Worm (Caenorhabditis elegans): ENCODE results near the gene pqn-18.

pqn-18 gene

ce11 chrX:12913398-12914071 is 5.9 kb downstream of the pqn-18 start:
- TF ChIP-seq hrde-1 (tag; optimal IDR thresholded peaks at IDR 0.05; ENCODE audit: borderline replicate concordance) (no peak), pbrm-1 (GFP tag; IDR thresholded peaks at IDR 0.05) (no peak), zfh-2 (GFP tag; conservative IDR thresholded peaks at IDR 0.05) (0 out of 2 replicates have a peak, but pooled peaks have one; percentile 43), chd-7 (tag; optimal IDR thresholded peaks at IDR 0.05) (peak; percentile 37)

ce11 chrX:12914209-12914608 is 6.6 kb downstream of the pqn-18 start:
- TF ChIP-seq let-526 (GFP tag; IDR thresholded peaks at IDR 0.05): no peak
- no peak for TF ChIP-seq cebp-1 (GFP tag; IDR thresholded peaks at IDR 0.05)
- TF ChIP-seq cebp-1 (tag; optimal IDR thresholded peaks at IDR 0.05): peak; percentile 12

DNA sequence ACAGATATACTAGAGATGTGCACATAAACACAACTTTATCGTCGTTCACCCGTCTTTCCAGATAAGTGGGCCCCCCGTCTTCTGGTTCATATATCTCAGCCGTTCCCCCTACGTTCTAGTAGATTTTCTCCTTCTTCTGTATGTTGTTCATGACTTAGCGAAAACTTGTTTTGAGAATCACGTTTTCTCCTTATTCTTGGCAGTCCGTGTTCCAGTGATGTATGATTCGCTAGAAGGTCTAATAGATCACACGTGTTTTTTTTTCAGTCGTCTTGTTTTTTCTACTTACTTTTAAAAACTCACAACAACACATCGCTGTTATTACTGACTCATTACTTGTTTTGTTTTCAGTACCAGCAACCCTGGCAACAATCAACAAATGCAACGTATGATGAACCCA is 7.4 kb downstream of the pqn-18 start:
- TF ChIP-seq ama-1 (optimal IDR thresholded peaks at IDR 0.05): peak; percentile 16
- TF ChIP-seq ama-1 (GFP tag; optimal IDR thresholded peaks at IDR 0.05): no peak
- TF ChIP-seq hsf-1 (GFP tag; IDR thresholded peaks at IDR 0.05): no peak

DNA sequence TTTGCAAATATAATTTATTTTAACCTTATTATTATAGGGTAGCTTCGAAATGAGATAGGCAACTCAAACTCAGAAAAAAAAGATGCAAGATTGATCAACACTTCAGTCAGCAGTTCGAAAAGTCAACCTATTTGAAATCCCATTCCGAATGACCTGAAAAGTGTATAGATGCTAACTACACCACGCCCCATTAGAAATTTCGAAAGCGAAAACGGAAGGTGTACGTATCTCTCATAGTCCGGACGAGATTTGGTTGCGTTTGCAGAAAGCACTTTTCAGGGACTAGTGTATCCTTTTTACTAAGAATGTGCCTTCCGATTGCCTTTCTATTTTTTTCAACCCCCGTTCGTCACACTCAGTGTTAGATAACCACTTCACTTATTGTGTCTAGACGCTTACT is 8.1 kb downstream of the pqn-18 start:
- TF ChIP-seq lin-26 (GFP tag; IDR thresholded peaks at IDR 0.05) (no peak), mxl-1 (tag; optimal IDR thresholded peaks at IDR 0.05) (no peak)

DNA sequence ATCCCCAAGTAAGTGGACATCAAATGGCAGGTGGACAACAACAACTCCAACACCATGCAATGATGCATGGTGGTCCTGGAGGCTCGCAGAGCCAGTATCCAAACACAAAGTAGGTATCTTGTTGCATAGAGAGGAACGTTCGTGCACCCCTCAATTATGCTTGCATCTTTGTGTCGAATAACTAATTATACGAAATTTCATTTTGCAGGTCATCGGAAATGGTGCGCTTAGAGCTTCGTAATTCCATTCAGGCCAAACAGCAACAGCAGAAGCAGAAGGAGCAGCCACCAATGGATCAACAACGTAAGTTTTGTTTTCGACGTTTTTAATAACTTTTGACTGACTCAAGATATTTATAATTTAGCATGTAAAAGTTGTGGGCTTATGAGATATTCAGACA is 8.8 kb downstream of the pqn-18 start:
- TF ChIP-seq cebp-2 (GFP tag; IDR thresholded peaks at IDR 0.05): no peak
- no peak for TF ChIP-seq gei-17 (GFP tag; optimal IDR thresholded peaks at IDR 0.05)
- no peak for TF ChIP-seq ztf-26 (tag; optimal IDR thresholded peaks at IDR 0.05)
- no peak for TF ChIP-seq nhr-179 (tag; optimal IDR thresholded peaks at IDR 0.05)
- no peak for TF ChIP-seq bed-2 (GFP tag; IDR thresholded peaks at IDR 0.05)
- no peak for TF ChIP-seq F33H1.4 (GFP tag; IDR thresholded peaks at IDR 0.05)
- TF ChIP-seq ekl-4 (GFP tag; IDR thresholded peaks at IDR 0.05): no peak
- TF ChIP-seq rpc-1 (optimal IDR thresholded peaks at IDR 0.05): no peak
- no peak for TF ChIP-seq rpc-1 (tag; optimal IDR thresholded peaks at IDR 0.05)
- TF ChIP-seq F52B5.7 (tag; optimal IDR thresholded peaks at IDR 0.05): no peak
- TF ChIP-seq hsf-1 (GFP tag; IDR thresholded peaks at IDR 0.05): no peak
- no peak for TF ChIP-seq aptf-3 (GFP tag; IDR thresholded peaks at IDR 0.05)
- TF ChIP-seq ztf-28 (GFP tag; IDR thresholded peaks at IDR 0.05): no peak
- TF ChIP-seq cebp-1 (GFP tag; IDR thresholded peaks at IDR 0.05): no peak
- no peak for TF ChIP-seq cebp-1 (tag; optimal IDR thresholded peaks at IDR 0.05)
- TF ChIP-seq F39B2.1 (GFP tag; IDR thresholded peaks at IDR 0.05): no peak
- TF ChIP-seq efl-1 (GFP tag; optimal IDR thresholded peaks at IDR 0.05): no peak
- TF ChIP-seq rec-8 (tag; optimal IDR thresholded peaks at IDR 0.05): no peak
- TF ChIP-seq lin-26 (GFP tag; IDR thresholded peaks at IDR 0.05): no peak
- TF ChIP-seq fkh-3 (tag; optimal IDR thresholded peaks at IDR 0.05): no peak
- TF ChIP-seq nfyb-1 (GFP tag; IDR thresholded peaks at IDR 0.05): no peak

DNA sequence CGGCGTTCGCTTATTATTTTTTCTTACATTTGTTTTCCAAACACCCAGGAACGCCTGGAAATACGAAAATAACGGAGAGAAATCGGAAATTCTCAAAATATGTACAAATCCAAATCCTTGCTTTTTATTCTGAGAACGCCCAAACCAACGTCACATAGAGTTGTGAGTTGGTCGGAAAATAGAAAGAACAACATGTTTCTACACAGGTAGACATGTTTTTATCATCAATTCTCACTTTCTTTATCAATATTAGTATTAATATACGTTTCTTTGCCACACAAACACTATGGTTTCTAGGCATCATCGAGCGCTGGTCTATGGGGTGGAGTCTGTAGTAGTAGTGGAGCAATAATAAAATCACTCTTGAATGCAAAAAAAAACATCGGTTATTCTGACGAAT is 10.8 kb downstream of the pqn-18 start:
- TF ChIP-seq xnd-1 (tag; optimal IDR thresholded peaks at IDR 0.05) (no peak), snpc-1.3 (tag; optimal IDR thresholded peaks at IDR 0.05; ENCODE audit: insufficient read depth) (no peak), C17E4.6 (GFP tag; IDR thresholded peaks at IDR 0.05) (no peak), D2030.7 (GFP tag; IDR thresholded peaks at IDR 0.05) (no peak), nhr-80 (tag; optimal IDR thresholded peaks at IDR 0.05) (no peak), hsf-1 (GFP tag; IDR thresholded peaks at IDR 0.05) (no peak), B0019.2 (GFP tag; conservative IDR thresholded peaks at IDR 0.05) (no peak), bed-2 (GFP tag; IDR thresholded peaks at IDR 0.05) (no peak), nfyb-1 (GFP tag; IDR thresholded peaks at IDR 0.05) (no peak), hlh-12 (tag; optimal IDR thresholded peaks at IDR 0.05) (no peak), sdz-38 (tag; optimal IDR thresholded peaks at IDR 0.05) (no peak), ekl-4 (GFP tag; IDR thresholded peaks at IDR 0.05) (no peak), ceh-100 (GFP tag; IDR thresholded peaks at IDR 0.05) (no peak), F39B2.1 (GFP tag; IDR thresholded peaks at IDR 0.05) (no peak), hmg-1.2 (GFP tag; IDR thresholded peaks at IDR 0.05) (no peak), T07F8.4 (tag; optimal IDR thresholded peaks at IDR 0.05) (no peak)
